Worm (Caenorhabditis elegans): Measurements from ENCODE around the gene F26F2.4.

DNA sequence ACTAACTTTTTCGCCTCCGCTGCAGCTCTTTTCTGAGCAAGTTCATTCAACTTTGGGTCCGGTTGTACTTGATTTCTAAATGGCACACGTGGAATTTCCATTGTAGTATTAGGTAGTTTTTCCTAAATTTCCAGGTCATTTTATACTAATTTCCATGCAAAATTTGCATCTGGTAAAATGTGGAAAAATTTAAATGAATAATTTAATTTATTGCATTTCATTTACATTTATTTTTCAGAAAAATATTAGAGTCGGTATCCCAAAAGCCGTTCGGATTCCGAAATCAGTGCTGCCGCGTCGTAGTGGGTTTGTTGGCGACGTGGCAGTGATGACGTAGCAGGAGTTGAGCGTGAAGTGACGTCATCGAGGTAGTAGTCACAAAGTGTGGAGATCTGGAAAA is 22.0 kb upstream of the F26F2.4 start, which contains the start of gene Y38H6C.18:
- no peak for TF ChIP-seq pha-4 (tag; optimal IDR thresholded peaks at IDR 0.05)
- no peak for TF ChIP-seq rnt-1 (tag; optimal IDR thresholded peaks at IDR 0.05)
- no peak for TF ChIP-seq unc-86 (tag; optimal IDR thresholded peaks at IDR 0.05)
- no peak for TF ChIP-seq ref-2 (tag; optimal IDR thresholded peaks at IDR 0.05)
- TF ChIP-seq zip-5 (tag; optimal IDR thresholded peaks at IDR 0.05), result no peak
- TF ChIP-seq unc-55 (GFP tag; optimal IDR thresholded peaks at IDR 0.05), result no peak
